Worm (Caenorhabditis elegans) whole organism, mixed stage, embryonic: ENCODE measurements around the gene srd-39.

ENCODE experiments used
- ceh-39 ChIP-seq: fragments of 150-350 bp; optimal IDR thresholded peaks from 2 replicates; lab custom pipeline; 2014; ENCODE audit warnings: missing biosample characterization, missing genetic modification characterization
- ceh-83 ChIP-seq: fragments of 200-800 bp; sonication (Bioruptor generic); optimal IDR thresholded peaks from 2 replicates; lab custom pipeline; 2018; ENCODE audit warnings: mild to moderate bottlenecking, missing genetic modification characterization, missing compliant biosample characterization
- nhr-2 ChIP-seq: fragments of 150-350 bp; optimal IDR thresholded peaks from 2 replicates; lab custom pipeline; 2014; ENCODE audit warnings: missing biosample characterization, missing genetic modification characterization
- nhr-237 ChIP-seq: fragments of 150-350 bp; optimal IDR thresholded peaks from 2 replicates; lab custom pipeline; 2014; ENCODE audit warnings: missing biosample characterization, missing genetic modification characterization
- nhr-28 ChIP-seq: fragments of 150-350 bp; optimal IDR thresholded peaks from 2 replicates; lab custom pipeline; 2014; ENCODE audit warnings: missing biosample characterization, missing genetic modification characterization
- pha-4 ChIP-seq: fragments of 150-350 bp; optimal IDR thresholded peaks from 2 replicates; lab custom pipeline; 2018; ENCODE audit warnings: missing biosample characterization, missing genetic modification reagents, missing genetic modification characterization
- snpc-4 ChIP-seq: fragments of 150-350 bp; optimal IDR thresholded peaks from 2 replicates; lab custom pipeline; 2014; ENCODE audit warnings: missing biosample characterization, missing genetic modification characterization
- ztf-11 ChIP-seq: fragments of 150-350 bp; optimal IDR thresholded peaks from 2 replicates; lab custom pipeline; 2014; ENCODE audit warnings: missing biosample characterization, missing genetic modification characterization

ce11 chrX:13305779-13306178, 5.4 kb upstream of the srd-39 start, which contains the start of gene srd-43:
- TF ChIP-seq snpc-4 (tag; lab: Kevin White, UChicago) (no peak), nhr-28 (tag; lab: Kevin White, UChicago) (no peak), nhr-2 (no peak), ztf-11 (tag; lab: Kevin White, UChicago) (no peak), pha-4 (tag; lab: Kevin White, UChicago) (no peak), nhr-237 (no peak), ceh-83 (GFP tag; lab: Kevin White, UChicago) (no peak), ceh-39 (tag; lab: Kevin White, UChicago) (no peak)
